Worm (Caenorhabditis elegans): ENCODE measurements around the gene T13F3.4.

The T13F3.4 gene

DNA sequence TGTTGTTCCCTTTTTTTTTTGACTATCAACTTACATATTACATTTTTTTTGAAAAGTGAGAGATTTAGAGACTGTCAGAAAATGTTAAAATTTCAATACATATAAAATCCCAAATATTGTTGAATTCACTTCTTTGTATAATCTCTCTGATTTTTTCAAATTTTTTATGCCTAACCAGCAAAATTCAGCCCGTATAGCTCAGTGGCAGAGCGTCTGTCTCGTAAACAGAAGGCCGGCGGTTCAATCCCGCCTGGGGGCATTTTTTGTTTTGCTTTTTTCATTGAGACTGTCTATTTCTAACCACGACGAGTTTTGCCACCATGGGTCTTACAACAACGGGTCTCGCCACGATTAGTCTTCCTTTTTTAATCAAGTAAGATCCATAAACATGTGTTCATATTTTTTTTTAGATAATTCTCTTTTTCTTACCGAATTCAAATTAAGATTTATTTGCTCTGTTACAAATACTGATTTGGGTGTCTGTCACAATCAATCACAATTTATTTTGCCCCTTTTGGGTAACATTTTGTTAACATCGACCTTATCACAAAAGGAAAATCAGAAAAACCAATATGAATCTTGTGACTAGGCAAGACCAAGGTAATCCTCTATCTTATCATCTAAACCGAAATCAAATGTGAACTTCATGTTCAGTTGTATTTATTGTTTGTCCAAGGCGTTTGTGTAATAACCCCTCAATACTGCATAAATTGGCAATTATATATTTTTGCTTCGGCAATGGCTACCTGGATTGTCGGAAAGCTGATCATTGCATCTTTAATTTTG is 47.2 kb downstream of the T13F3.4 start, which contains the start of gene glc-1:
glc-1 (plus strand) TSS at position 663 of the 786 bp plus-strand sequence.
- TF ChIP-seq hlh-17 (GFP tag; optimal IDR thresholded peaks at IDR 0.05; ENCODE audit: borderline replicate concordance) (no peak), elt-3 (tag; optimal IDR thresholded peaks at IDR 0.05) (peak in 1 of 6 experiments; percentile 87), nhr-20 (tag; optimal IDR thresholded peaks at IDR 0.05) (no peak), elt-2 (tag; optimal IDR thresholded peaks at IDR 0.05) (peak; percentile 15), egl-13 (tag; optimal IDR thresholded peaks at IDR 0.05) (no peak), blmp-1 (tag; optimal IDR thresholded peaks at IDR 0.05) (peak; percentile 30), mef-2 (tag; optimal IDR thresholded peaks at IDR 0.05) (no peak), lin-35 (GFP tag; optimal IDR thresholded peaks at IDR 0.05) (peak in 1 of 2 experiments; percentile 9), C34B4.2 (tag; optimal IDR thresholded peaks at IDR 0.05) (no peak)

DNA sequence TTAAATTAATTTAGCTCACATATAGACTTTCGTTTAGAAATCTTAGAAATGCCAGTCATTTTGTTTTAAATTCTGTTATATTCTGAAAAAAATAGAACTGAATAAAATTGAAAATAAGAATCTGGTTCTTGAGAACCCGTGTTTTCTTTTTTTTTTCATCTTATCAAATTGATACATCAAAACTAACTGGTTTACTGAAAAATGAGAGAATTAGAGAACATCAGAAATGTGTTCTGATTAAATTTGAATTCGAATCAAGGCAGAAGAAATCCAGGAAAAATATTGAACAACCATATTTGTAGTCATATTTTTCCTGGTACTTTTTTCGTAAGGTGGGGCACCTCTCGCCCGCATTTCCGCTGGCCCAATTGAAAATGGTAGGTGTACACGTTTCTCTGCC is 47.9 kb downstream of the T13F3.4 start, which contains the start of gene F11A5.15:
F11A5.15 (minus strand) TSS at position 101 of the 400 bp plus-strand sequence.
- no peak for TF ChIP-seq efl-1 (optimal IDR thresholded peaks at IDR 0.05)
- peak in 1 of 2 experiments; percentile 31 for TF ChIP-seq efl-1 (GFP tag; optimal IDR thresholded peaks at IDR 0.05 in 1 of 2)
- TF ChIP-seq elt-3 (tag; optimal IDR thresholded peaks at IDR 0.05), result peak in 1 of 6 experiments; percentile 26
- no peak for TF ChIP-seq zip-4 (GFP tag; optimal IDR thresholded peaks at IDR 0.05)
